Worm (Caenorhabditis elegans) whole organism, mixed stage, embryonic: ENCODE data around the gene col-179.

ENCODE experiments used
- M03D4.4 ChIP-seq: sonication (generic microtip); optimal IDR thresholded peaks from 2 replicates; lab custom pipeline; 2017; ENCODE audit warnings: mild to moderate bottlenecking, missing genetic modification characterization, missing compliant biosample characterization
- bed-3 ChIP-seq: fragments of 200-800 bp; sonication (Bioruptor generic); optimal IDR thresholded peaks from 3 replicates; lab custom pipeline; 2018; ENCODE audit warnings: mild to moderate bottlenecking, missing genetic modification characterization, moderate library complexity, missing compliant biosample characterization
- blmp-1 ChIP-seq: fragments of 150-350 bp; optimal IDR thresholded peaks from 2 replicates; lab custom pipeline; 2014; ENCODE audit warnings: missing biosample characterization, missing genetic modification characterization
- ceh-39 ChIP-seq: fragments of 150-350 bp; optimal IDR thresholded peaks from 2 replicates; lab custom pipeline; 2014; ENCODE audit warnings: missing biosample characterization, missing genetic modification characterization
- ceh-43 ChIP-seq: fragments of 200-800 bp; sonication (Bioruptor generic); optimal IDR thresholded peaks from 2 replicates; lab custom pipeline; 2018; ENCODE audit warnings: mild to moderate bottlenecking, missing genetic modification characterization, moderate library complexity, missing compliant biosample characterization
- ceh-83 ChIP-seq: fragments of 200-800 bp; sonication (Bioruptor generic); optimal IDR thresholded peaks from 2 replicates; lab custom pipeline; 2018; ENCODE audit warnings: mild to moderate bottlenecking, missing genetic modification characterization, missing compliant biosample characterization
- ces-1 ChIP-seq: fragments of 150-350 bp; optimal IDR thresholded peaks from 2 replicates; lab custom pipeline; 2014; ENCODE audit warnings: missing biosample characterization, missing genetic modification reagents, missing genetic modification characterization
- cnd-1 ChIP-seq: fragments of 200-800 bp; sonication (Bioruptor generic); optimal IDR thresholded peaks from 2 replicates; lab custom pipeline; 2018; ENCODE audit warnings: mild to moderate bottlenecking, missing genetic modification characterization, missing compliant biosample characterization
- drap-1 ChIP-seq: fragments of 200-800 bp; sonication (Bioruptor generic); optimal IDR thresholded peaks from 3 replicates; lab custom pipeline; 2018; ENCODE audit warnings: mild to moderate bottlenecking, missing genetic modification characterization, missing compliant biosample characterization
- elt-1 ChIP-seq: sonication (generic microtip); optimal IDR thresholded peaks from 2 replicates; lab custom pipeline; 2017; ENCODE audit warnings: missing genetic modification characterization, mild to moderate bottlenecking, missing compliant biosample characterization, antibody characterized with exemption, moderate library complexity, borderline replicate concordance; ENCODE audit not compliant: insufficient read depth
- elt-3 ChIP-seq: fragments of 150-350 bp; optimal IDR thresholded peaks from 2 replicates; lab custom pipeline; 2014; ENCODE audit warnings: missing biosample characterization, missing genetic modification characterization
- flh-1 ChIP-seq: fragments of 200-800 bp; sonication (Bioruptor generic); optimal IDR thresholded peaks from 2 replicates; lab custom pipeline; 2018; ENCODE audit warnings: mild to moderate bottlenecking, missing genetic modification characterization, moderate library complexity, missing compliant biosample characterization
- ham-2 ChIP-seq: fragments of 200-800 bp; sonication (Bioruptor generic); optimal IDR thresholded peaks from 2 replicates; lab custom pipeline; 2018; ENCODE audit warnings: mild to moderate bottlenecking, missing genetic modification characterization, missing compliant biosample characterization
- hlh-1 ChIP-seq: fragments of 150-350 bp; optimal IDR thresholded peaks from 2 replicates; lab custom pipeline; 2014; ENCODE audit warnings: missing biosample characterization, missing genetic modification reagents, missing genetic modification characterization
- lin-13 ChIP-seq: fragments of 150-350 bp; optimal IDR thresholded peaks from 2 replicates; lab custom pipeline; 2014; ENCODE audit warnings: missing biosample characterization, missing genetic modification characterization
- lin-32 ChIP-seq: fragments of 200-800 bp; sonication (Bioruptor generic); optimal IDR thresholded peaks from 2 replicates; lab custom pipeline; 2018; ENCODE audit warnings: mild to moderate bottlenecking, missing genetic modification characterization, missing compliant biosample characterization
- lsy-2 ChIP-seq: fragments of 150-350 bp; optimal IDR thresholded peaks from 2 replicates; lab custom pipeline; 2014; ENCODE audit warnings: missing biosample characterization, missing genetic modification characterization
- mab-5 ChIP-seq: fragments of 150-350 bp; optimal IDR thresholded peaks from 2 replicates; lab custom pipeline; 2014; ENCODE audit warnings: missing biosample characterization, missing genetic modification characterization
- mep-1 ChIP-seq: fragments of 150-350 bp; optimal IDR thresholded peaks from 2 replicates; lab custom pipeline; 2017; ENCODE audit warnings: missing biosample characterization, missing genetic modification reagents, missing genetic modification characterization, inconsistent platforms
- mls-2 ChIP-seq: sonication (generic microtip); optimal IDR thresholded peaks from 2 replicates; lab custom pipeline; 2016; ENCODE audit warnings: mild to moderate bottlenecking, missing genetic modification characterization, moderate library complexity, missing compliant biosample characterization
- nhr-12 ChIP-seq: fragments of 150-350 bp; optimal IDR thresholded peaks from 2 replicates; lab custom pipeline; 2014; ENCODE audit warnings: missing biosample characterization, missing genetic modification characterization
- nhr-2 ChIP-seq: fragments of 150-350 bp; optimal IDR thresholded peaks from 2 replicates; lab custom pipeline; 2014; ENCODE audit warnings: missing biosample characterization, missing genetic modification characterization
- nhr-237 ChIP-seq: fragments of 150-350 bp; optimal IDR thresholded peaks from 2 replicates; lab custom pipeline; 2014; ENCODE audit warnings: missing biosample characterization, missing genetic modification characterization
- nhr-28 ChIP-seq: fragments of 150-350 bp; optimal IDR thresholded peaks from 2 replicates; lab custom pipeline; 2014; ENCODE audit warnings: missing biosample characterization, missing genetic modification characterization
- nhr-76 ChIP-seq: sonication (generic microtip); optimal IDR thresholded peaks from 2 replicates; lab custom pipeline; 2017; ENCODE audit warnings: missing biosample characterization, missing genetic modification characterization
- pha-4 ChIP-seq: fragments of 150-350 bp; optimal IDR thresholded peaks from 2 replicates; lab custom pipeline; 2018; ENCODE audit warnings: missing biosample characterization, missing genetic modification reagents, missing genetic modification characterization
- sem-2 ChIP-seq: fragments of 200-800 bp; sonication (Bioruptor generic); optimal IDR thresholded peaks from 2 replicates; lab custom pipeline; 2018; ENCODE audit warnings: mild to moderate bottlenecking, missing genetic modification characterization, missing compliant biosample characterization
- snpc-4 ChIP-seq: fragments of 150-350 bp; optimal IDR thresholded peaks from 2 replicates; lab custom pipeline; 2014; ENCODE audit warnings: missing biosample characterization, missing genetic modification characterization
- sptf-1 ChIP-seq: sonication (generic microtip); optimal IDR thresholded peaks from 2 replicates; lab custom pipeline; 2017; ENCODE audit warnings: mild to moderate bottlenecking, missing genetic modification characterization, moderate library complexity, missing compliant biosample characterization
- tbx-8 ChIP-seq: fragments of 200-800 bp; sonication (Bioruptor generic); optimal IDR thresholded peaks from 2 replicates; lab custom pipeline; 2018; ENCODE audit warnings: mild to moderate bottlenecking, missing genetic modification characterization, moderate library complexity, missing compliant biosample characterization
- unc-120 ChIP-seq: sonication (generic microtip); optimal IDR thresholded peaks from 2 replicates; lab custom pipeline; 2017; ENCODE audit warnings: missing genetic modification characterization, missing compliant biosample characterization; ENCODE audit not compliant: poor library complexity, severe bottlenecking
- unc-39 ChIP-seq: fragments of 150-350 bp; optimal IDR thresholded peaks from 2 replicates; lab custom pipeline; 2014; ENCODE audit warnings: missing biosample characterization, missing genetic modification characterization
- unc-62 ChIP-seq: fragments of 150-350 bp; optimal IDR thresholded peaks from 2 replicates; lab custom pipeline; 2014; ENCODE audit warnings: missing biosample characterization, missing genetic modification reagents, missing genetic modification characterization
- zip-8 ChIP-seq: fragments of 150-350 bp; optimal IDR thresholded peaks from 2 replicates; lab custom pipeline; 2014; ENCODE audit warnings: missing biosample characterization, missing genetic modification characterization
- ztf-11 ChIP-seq: fragments of 150-350 bp; optimal IDR thresholded peaks from 2 replicates; lab custom pipeline; 2014; ENCODE audit warnings: missing biosample characterization, missing genetic modification characterization

col-179 gene

DNA sequence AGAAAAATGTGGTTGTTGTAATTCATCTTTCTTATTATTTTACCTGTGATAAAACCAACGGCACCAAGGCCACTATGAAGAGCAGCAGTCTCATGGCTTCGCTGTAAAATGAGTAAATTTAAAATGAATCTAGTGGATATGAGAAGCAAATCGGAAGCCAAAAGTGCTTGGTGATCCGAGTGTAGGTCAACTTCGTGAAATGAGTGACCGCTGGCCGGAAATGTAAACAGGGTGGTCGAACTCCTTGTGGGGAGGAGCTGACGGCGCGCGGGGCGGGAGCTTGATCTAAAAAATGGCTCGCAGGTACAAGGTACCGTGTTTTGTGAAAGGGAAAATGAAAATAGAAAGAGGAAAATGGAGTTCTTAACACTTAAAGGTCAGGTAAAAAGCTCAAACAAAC is 4.5 kb upstream of the col-179 start, which contains the start of gene C34F6.1:
TSS of gene C34F6.1 (minus strand) at position 101 of the 400 bp plus-strand sequence.
- TF ChIP-seq nhr-76 (no peak), cnd-1 (tag; lab: Kevin White, UChicago) (no peak), nhr-237 (tag; lab: Kevin White, UChicago) (no peak)

DNA sequence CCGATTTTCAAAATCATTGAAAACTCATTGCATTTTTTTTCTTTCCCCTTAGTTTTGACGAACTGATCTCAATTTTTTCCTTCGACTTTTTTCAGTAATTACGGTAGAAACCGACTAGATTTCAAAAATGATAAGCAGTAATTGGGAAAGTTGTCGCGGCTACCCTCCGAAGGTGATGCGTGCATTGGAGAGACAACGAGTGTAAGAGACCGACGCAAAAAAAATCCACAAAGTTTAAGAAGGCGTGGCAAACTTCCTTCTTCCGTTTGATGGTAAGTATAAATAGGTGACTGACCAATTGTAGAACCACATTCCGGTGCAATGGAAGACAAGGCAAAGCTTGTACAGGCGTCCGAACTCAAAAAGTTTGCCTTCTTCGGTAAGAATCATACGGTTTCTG is 2.1 kb upstream of the col-179 start, which contains the start of gene col-178:
TSS of gene col-178 (plus strand) at position 301 of the 400 bp plus-strand sequence.
- TF ChIP-seq ceh-43 (GFP tag; lab: Kevin White, UChicago): no peak
- no peak for TF ChIP-seq nhr-237 (tag; lab: Kevin White, UChicago)
- no peak for TF ChIP-seq lin-13 (tag; lab: Kevin White, UChicago)
- TF ChIP-seq nhr-28 (tag; lab: Kevin White, UChicago): no peak
- TF ChIP-seq flh-1 (GFP tag; lab: Kevin White, UChicago): no peak
- TF ChIP-seq ceh-39: no peak
- TF ChIP-seq mls-2 (tag; lab: Kevin White, UChicago): no peak
- TF ChIP-seq bed-3 (GFP tag; lab: Kevin White, UChicago): no peak
- no peak for TF ChIP-seq sem-2
- TF ChIP-seq sptf-1 (tag; lab: Kevin White, UChicago): no peak
- no peak for TF ChIP-seq cnd-1 (tag; lab: Kevin White, UChicago)
- TF ChIP-seq snpc-4 (tag; lab: Kevin White, UChicago): no peak
- TF ChIP-seq elt-3 (tag; lab: Kevin White, UChicago): no peak
- no peak for TF ChIP-seq drap-1 (GFP tag; lab: Kevin White, UChicago)
- TF ChIP-seq pha-4 (tag; lab: Kevin White, UChicago): no peak
- no peak for TF ChIP-seq blmp-1

DNA sequence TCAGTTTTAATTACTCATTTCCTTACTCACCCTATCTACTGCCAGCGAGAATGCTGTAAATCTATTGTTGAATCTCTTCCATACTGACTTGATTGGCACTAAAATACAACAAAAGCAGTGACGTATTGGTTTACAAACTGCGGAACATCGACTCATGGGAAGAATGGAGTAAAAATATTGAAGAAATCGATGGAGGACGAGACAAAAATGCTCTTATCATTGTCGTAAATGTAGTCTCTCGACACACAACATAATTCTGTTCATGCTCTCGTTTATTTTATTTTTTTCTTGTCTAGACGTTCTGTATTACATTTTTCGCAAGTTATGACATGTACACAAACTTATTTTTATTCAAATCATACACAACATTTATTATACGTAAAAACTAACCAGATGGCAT is 2.5 kb downstream of the col-179 start, which contains the start of gene C34F6.11:
TSS of gene C34F6.11 (minus strand) at position 160 of the 400 bp plus-strand sequence.
- TF ChIP-seq M03D4.4 (tag; lab: Kevin White, UChicago): no peak
- no peak for TF ChIP-seq ces-1 (GFP tag; lab: Kevin White, UChicago)
- TF ChIP-seq unc-39 (tag; lab: Kevin White, UChicago): no peak
- TF ChIP-seq ham-2 (GFP tag; lab: Kevin White, UChicago): no peak
- TF ChIP-seq sptf-1 (tag; lab: Kevin White, UChicago): no peak
- no peak for TF ChIP-seq zip-8
- no peak for TF ChIP-seq mep-1 (tag; lab: Kevin White, UChicago)

DNA sequence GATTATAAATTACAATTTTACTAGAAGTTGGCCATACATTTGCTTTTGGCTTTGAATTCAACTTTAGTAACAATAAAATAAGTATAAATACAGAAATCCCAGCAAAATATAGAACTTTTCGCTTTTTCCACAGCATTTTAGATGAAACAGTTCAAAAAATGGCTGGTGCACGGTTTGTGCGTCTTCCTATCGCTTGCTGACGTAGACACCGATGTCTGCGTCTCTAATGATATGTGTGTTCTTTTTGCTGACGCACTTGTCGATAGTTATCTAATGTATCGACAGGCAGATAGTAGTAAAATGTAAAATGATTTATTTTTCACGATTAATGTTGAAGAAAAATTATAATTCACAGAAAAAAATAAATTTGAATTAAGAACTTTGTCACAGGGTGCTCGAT is 5.7 kb downstream of the col-179 start, which contains the start of gene hst-2:
TSS of gene hst-2 (minus strand) at position 203 of the 400 bp plus-strand sequence.
- no peak for TF ChIP-seq nhr-12 (tag; lab: Kevin White, UChicago)
- TF ChIP-seq unc-62 (GFP tag; lab: Kevin White, UChicago): peak; percentile 48
- no peak for TF ChIP-seq mab-5 (tag; lab: Kevin White, UChicago)
- TF ChIP-seq cnd-1 (tag; lab: Kevin White, UChicago): peak; percentile 25
- TF ChIP-seq nhr-28 (tag; lab: Kevin White, UChicago): no peak
- TF ChIP-seq zip-8: no peak
- peak; percentile 27 for TF ChIP-seq drap-1 (GFP tag; lab: Kevin White, UChicago)
- no peak for TF ChIP-seq tbx-8
- no peak for TF ChIP-seq nhr-76
- no peak for TF ChIP-seq ztf-11
- peak; percentile 2 for TF ChIP-seq unc-120 (tag; lab: Kevin White, UChicago)
- TF ChIP-seq flh-1 (GFP tag; lab: Kevin White, UChicago): no peak
- peak; percentile 59 for TF ChIP-seq ceh-39
- TF ChIP-seq nhr-237 (tag; lab: Kevin White, UChicago): peak; percentile 43
- TF ChIP-seq bed-3 (GFP tag; lab: Kevin White, UChicago): peak; percentile 2
- TF ChIP-seq mep-1 (tag; lab: Kevin White, UChicago): peak; percentile 89
- TF ChIP-seq blmp-1: peak; percentile 14
- no peak for TF ChIP-seq ceh-43 (GFP tag; lab: Kevin White, UChicago)
- TF ChIP-seq elt-3 (tag; lab: Kevin White, UChicago): peak; percentile 2
- no peak for TF ChIP-seq ceh-83 (GFP tag; lab: Kevin White, UChicago)
- TF ChIP-seq lin-32 (GFP tag; lab: Kevin White, UChicago): no peak
- TF ChIP-seq hlh-1 (tag; lab: Kevin White, UChicago): peak; percentile 48
- TF ChIP-seq sptf-1 (tag; lab: Kevin White, UChicago): peak; percentile 50
- TF ChIP-seq nhr-2 (tag; lab: Kevin White, UChicago): peak; percentile 55
- no peak for TF ChIP-seq elt-1 (tag; lab: Kevin White, UChicago)
- TF ChIP-seq snpc-4 (tag; lab: Kevin White, UChicago): no peak
- peak; percentile 20 for TF ChIP-seq lsy-2 (tag; lab: Kevin White, UChicago)
- no peak for TF ChIP-seq unc-39 (tag; lab: Kevin White, UChicago)
- TF ChIP-seq ces-1 (GFP tag; lab: Kevin White, UChicago): peak; percentile 52
- TF ChIP-seq M03D4.4 (tag; lab: Kevin White, UChicago): peak; percentile 40
- TF ChIP-seq mls-2 (tag; lab: Kevin White, UChicago): peak; percentile 10
- peak; percentile 64 for TF ChIP-seq lin-13 (tag; lab: Kevin White, UChicago)
- peak; percentile 59 for TF ChIP-seq pha-4 (tag; lab: Kevin White, UChicago)
- no peak for TF ChIP-seq ham-2 (GFP tag; lab: Kevin White, UChicago)
- no peak for TF ChIP-seq sem-2
- TF ChIP-seq, all 35 proteins: peak for 19
